Fruit fly (Drosophila melanogaster) Kc167 (cell line): ENCODE measurements around the gene CG4194.

Experiments
- h ChIP-seq: fragments of >200 bp; optimal IDR thresholded peaks from 3 replicates; lab custom pipeline; 2018; ENCODE audit warnings: missing external identifiers
- ttk ChIP-seq: sonication (Bioruptor generic); optimal IDR thresholded peaks from 2 replicates; lab custom pipeline; 2017; ENCODE audit warnings: missing external identifiers

- TF ChIP-seq ttk (lab: Kevin White, UChicago) = no peak
- no peak for TF ChIP-seq h (lab: Kevin White, UChicago)
Measured at dm6 chrX:2070708-2071063, 2.3 kb downstream of the CG4194 start.
